Worm (Caenorhabditis elegans) whole organism, L3 larva: ENCODE results near the gene srab-21.

Experiments
- R02D3.7 ChIP-seq: fragments of 150-350 bp; optimal IDR thresholded peaks from 2 replicates; lab custom pipeline; 2014; ENCODE audit warnings: missing biosample characterization, missing genetic modification characterization
- ama-1 ChIP-seq: fragments of 150-350 bp; optimal IDR thresholded peaks from 2 replicates; lab custom pipeline; 2018
- ceh-16 ChIP-seq: sonication (generic microtip); optimal IDR thresholded peaks from 2 replicates; lab custom pipeline; 2017; ENCODE audit warnings: missing biosample characterization, missing genetic modification characterization
- ceh-28 ChIP-seq: fragments of 150-350 bp; optimal IDR thresholded peaks from 2 replicates; lab custom pipeline; 2014; ENCODE audit warnings: missing biosample characterization, missing genetic modification reagents, missing genetic modification characterization
- ceh-82 ChIP-seq: fragments of 150-350 bp; optimal IDR thresholded peaks from 2 replicates; lab custom pipeline; 2014; ENCODE audit warnings: missing biosample characterization, missing genetic modification characterization
- ceh-9 ChIP-seq: sonication (generic microtip); optimal IDR thresholded peaks from 2 replicates; lab custom pipeline; 2018; ENCODE audit warnings: missing biosample characterization, missing genetic modification characterization
- daf-12 ChIP-seq: fragments of 150-350 bp; optimal IDR thresholded peaks from 2 replicates; lab custom pipeline; 2014; ENCODE audit warnings: missing biosample characterization, missing genetic modification reagents, missing genetic modification characterization
- egl-27 ChIP-seq: sonication (generic microtip); optimal IDR thresholded peaks from 4 replicates; lab custom pipeline; 2017; ENCODE audit warnings: missing biosample characterization, missing genetic modification reagents, missing genetic modification characterization
- egl-5 ChIP-seq: fragments of 150-350 bp; optimal IDR thresholded peaks from 2 replicates; lab custom pipeline; 2017; ENCODE audit warnings: missing biosample characterization, missing genetic modification reagents, missing genetic modification characterization, inconsistent platforms
- elt-1 ChIP-seq: fragments of 150-350 bp; optimal IDR thresholded peaks from 2 replicates; lab custom pipeline; 2014; ENCODE audit warnings: missing biosample characterization, missing genetic modification characterization
- elt-3 ChIP-seq, 3 experiments: fragments of 150-350 bp in 1 of 3; sonication (generic microtip) in 2 of 3; optimal IDR thresholded peaks; 2 replicates in 2 of 3; 4 replicates in 1 of 3; lab custom pipeline; 2014 to 2017; ENCODE audit warnings: missing biosample characterization in 3 of 3, missing genetic modification characterization in 3 of 3
- fkh-10 ChIP-seq: sonication (generic microtip); optimal IDR thresholded peaks from 2 replicates; lab custom pipeline; 2017; ENCODE audit warnings: missing biosample characterization, missing genetic modification reagents, missing genetic modification characterization
- fkh-2 ChIP-seq: fragments of 150-350 bp; optimal IDR thresholded peaks from 2 replicates; lab custom pipeline; 2014; ENCODE audit warnings: missing biosample characterization, missing genetic modification reagents, missing genetic modification characterization
- fos-1 ChIP-seq: fragments of 150-350 bp; optimal IDR thresholded peaks from 2 replicates; lab custom pipeline; 2014; ENCODE audit warnings: missing biosample characterization, missing genetic modification characterization
- hmg-11 ChIP-seq: sonication (generic microtip); optimal IDR thresholded peaks from 2 replicates; lab custom pipeline; 2016; ENCODE audit warnings: missing genetic modification characterization, missing compliant biosample characterization
- jun-1 ChIP-seq: fragments of 150-350 bp; optimal IDR thresholded peaks from 2 replicates; lab custom pipeline; 2014; ENCODE audit warnings: missing biosample characterization, missing genetic modification reagents, missing genetic modification characterization
- lsy-12 ChIP-seq: sonication (generic microtip); optimal IDR thresholded peaks from 2 replicates; lab custom pipeline; 2016; ENCODE audit warnings: mild to moderate bottlenecking, missing genetic modification characterization, missing compliant biosample characterization
- mml-1 ChIP-seq: fragments of 150-350 bp; sonication (generic microtip); optimal IDR thresholded peaks from 3 replicates; lab custom pipeline; 2014; ENCODE audit warnings: missing biosample characterization, missing genetic modification characterization
- nfya-1 ChIP-seq: sonication (generic microtip); optimal IDR thresholded peaks from 2 replicates; lab custom pipeline; 2017; ENCODE audit warnings: missing genetic modification characterization, mild to moderate bottlenecking, missing compliant biosample characterization, antibody characterized with exemption, moderate library complexity; ENCODE audit not compliant: insufficient read depth
- nhr-12 ChIP-seq: fragments of 150-350 bp; optimal IDR thresholded peaks from 2 replicates; lab custom pipeline; 2014; ENCODE audit warnings: missing biosample characterization, missing genetic modification characterization
- nhr-23 ChIP-seq: fragments of 150-350 bp; optimal IDR thresholded peaks from 2 replicates; lab custom pipeline; 2014; ENCODE audit warnings: missing biosample characterization, missing genetic modification reagents, missing genetic modification characterization
- nhr-25 ChIP-seq: sonication (generic microtip); optimal IDR thresholded peaks from 2 replicates; lab custom pipeline; 2017; ENCODE audit warnings: missing biosample characterization, missing genetic modification characterization
- nhr-28 ChIP-seq: fragments of 150-350 bp; optimal IDR thresholded peaks from 2 replicates; lab custom pipeline; 2014; ENCODE audit warnings: missing biosample characterization, missing genetic modification characterization
- nhr-43 ChIP-seq: sonication (generic microtip); optimal IDR thresholded peaks from 2 replicates; lab custom pipeline; 2016; ENCODE audit warnings: mild to moderate bottlenecking, missing genetic modification characterization, missing compliant biosample characterization; ENCODE audit not compliant: poor library complexity, severe bottlenecking
- nhr-67 ChIP-seq: fragments of 150-350 bp; optimal IDR thresholded peaks from 2 replicates; lab custom pipeline; 2014; ENCODE audit warnings: missing biosample characterization, missing genetic modification characterization
- nhr-77 ChIP-seq: fragments of 150-350 bp; optimal IDR thresholded peaks from 2 replicates; lab custom pipeline; 2014; ENCODE audit warnings: missing biosample characterization, missing genetic modification characterization
- pha-4 ChIP-seq: fragments of 150-350 bp; optimal IDR thresholded peaks from 2 replicates; lab custom pipeline; 2014; ENCODE audit warnings: missing biosample characterization, missing genetic modification reagents, missing genetic modification characterization
- sea-2 ChIP-seq: fragments of 150-350 bp; sonication (generic microtip); optimal IDR thresholded peaks from 4 replicates; lab custom pipeline; 2014; ENCODE audit warnings: missing biosample characterization, missing genetic modification reagents, missing genetic modification characterization
- skn-1 ChIP-seq: fragments of 150-350 bp; optimal IDR thresholded peaks from 2 replicates; lab custom pipeline; 2014; ENCODE audit warnings: missing biosample characterization, missing genetic modification characterization
- unc-39 ChIP-seq: sonication (generic microtip); optimal IDR thresholded peaks from 4 replicates; lab custom pipeline; 2017; ENCODE audit warnings: missing biosample characterization, missing genetic modification characterization
- zag-1 ChIP-seq: fragments of 150-350 bp; optimal IDR thresholded peaks from 2 replicates; lab custom pipeline; 2014; ENCODE audit warnings: missing biosample characterization, missing genetic modification characterization
- ztf-11 ChIP-seq: fragments of 150-350 bp; optimal IDR thresholded peaks from 2 replicates; lab custom pipeline; 2014; ENCODE audit warnings: missing biosample characterization, missing genetic modification characterization

srab-21 gene

ce11 chrV:3445090-3445832, 21.0 kb upstream of the srab-21 start:
- TF ChIP-seq sea-2 (no peak), pha-4 (tag; lab: Kevin White, UChicago) (peak; percentile 10)

- no peak for TF ChIP-seq unc-39
- no peak for TF ChIP-seq mml-1 (tag; lab: Kevin White, UChicago)
- no peak for TF ChIP-seq zag-1
- no peak for TF ChIP-seq nhr-43 (tag; lab: Kevin White, UChicago)
- no peak for TF ChIP-seq skn-1 (tag; lab: Kevin White, UChicago)
- no peak for TF ChIP-seq egl-27 (tag; lab: Kevin White, UChicago)
- TF ChIP-seq jun-1 = no peak
- no peak for TF ChIP-seq fkh-10 (GFP tag; lab: Kevin White, UChicago)
- no peak for TF ChIP-seq nhr-12 (tag; lab: Kevin White, UChicago)
- no peak for TF ChIP-seq fos-1 (tag; lab: Kevin White, UChicago)
These were observed 20.5 kb upstream of the srab-21 start, which contains the start of gene cfz-2 for ce11 chrV:3444777-3445089. cfz-2 (minus strand) TSS chrV:3444877.

- TF ChIP-seq nhr-23 (tag; lab: Kevin White, UChicago) (no peak), ama-1 (lab: Kevin White, UChicago) (no peak), sea-2 (no peak), lsy-12 (tag; lab: Kevin White, UChicago) (no peak), egl-5 (tag; lab: Kevin White, UChicago) (no peak), daf-12 (tag; lab: Kevin White, UChicago) (no peak), ceh-28 (no peak), ztf-11 (tag; lab: Kevin White, UChicago) (no peak)
These were observed 18.4 kb upstream of the srab-21 start for ce11 chrV:3442609-3443008.

- no peak for TF ChIP-seq fos-1 (tag; lab: Kevin White, UChicago)
- no peak for TF ChIP-seq elt-3 (tag; optimal IDR thresholded peaks at IDR 0.05; lab: Kevin White, UChicago)
- TF ChIP-seq unc-39 = no peak
- no peak for TF ChIP-seq mml-1 (tag; lab: Kevin White, UChicago)
- TF ChIP-seq R02D3.7 (tag; lab: Kevin White, UChicago) = no peak
- no peak for TF ChIP-seq nhr-25 (tag; lab: Kevin White, UChicago)
- TF ChIP-seq nhr-28 = no peak
- no peak for TF ChIP-seq hmg-11 (tag; lab: Kevin White, UChicago)
- TF ChIP-seq, all 47 proteins: peak for 0
These were observed 7.3 kb upstream of the srab-21 start, which contains the start of the genes T20D4.19 and srj-9 for ce11 chrV:3431535-3431990. T20D4.19 (minus strand) TSS chrV:3431635. srj-9 (plus strand) TSS chrV:3431940.

- TF ChIP-seq nfya-1 (tag; lab: Kevin White, UChicago) (no peak), ztf-11 (tag; lab: Kevin White, UChicago) (no peak), unc-39 (no peak), egl-27 (tag; lab: Kevin White, UChicago) (no peak), pha-4 (tag; lab: Kevin White, UChicago) (no peak), nhr-28 (no peak), R02D3.7 (tag; lab: Kevin White, UChicago) (no peak)
These were observed 4.5 kb upstream of the srab-21 start, which contains the start of gene srab-20 for ce11 chrV:3428697-3429096. srab-20 (plus strand) TSS chrV:3428997.

DNA sequence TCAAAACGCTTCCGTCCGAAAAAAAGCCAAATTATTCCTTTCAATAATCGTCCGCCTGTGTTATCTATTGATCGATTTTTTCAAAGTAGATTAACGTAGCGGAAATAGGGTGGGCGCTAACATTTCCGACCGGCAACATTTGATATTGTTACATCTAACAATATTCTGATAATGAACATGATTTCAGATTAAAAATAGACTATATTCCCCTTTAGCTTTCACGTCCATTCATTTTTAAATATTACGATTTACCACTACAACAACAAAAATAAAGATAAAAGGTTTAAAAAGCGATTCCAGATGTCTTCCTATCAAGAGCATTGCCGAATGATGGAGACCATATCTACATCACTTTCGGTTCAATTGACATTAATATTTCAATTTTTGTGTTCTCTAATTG, 1.8 kb upstream of the srab-21 start, which contains the start of gene srab-22:
srab-22 (plus strand) TSS at position 301 of the 400 bp plus-strand sequence.
- no peak for TF ChIP-seq fkh-2 (tag; lab: Kevin White, UChicago)
- no peak for TF ChIP-seq R02D3.7 (tag; lab: Kevin White, UChicago)
- no peak for TF ChIP-seq nhr-43 (tag; lab: Kevin White, UChicago)
- no peak for TF ChIP-seq ceh-9 (tag; lab: Kevin White, UChicago)
- TF ChIP-seq ztf-11 (tag; lab: Kevin White, UChicago) = no peak
- no peak for TF ChIP-seq nhr-67
- no peak for TF ChIP-seq nhr-25 (tag; lab: Kevin White, UChicago)
- no peak for TF ChIP-seq fos-1 (tag; lab: Kevin White, UChicago)
- TF ChIP-seq mml-1 (tag; lab: Kevin White, UChicago) = no peak
- TF ChIP-seq elt-1 (tag; lab: Kevin White, UChicago) = no peak
- no peak for TF ChIP-seq hmg-11 (tag; lab: Kevin White, UChicago)
- no peak for TF ChIP-seq lsy-12 (tag; lab: Kevin White, UChicago)
- no peak for TF ChIP-seq nhr-77
- no peak for TF ChIP-seq ceh-16 (tag; lab: Kevin White, UChicago)
- no peak for TF ChIP-seq skn-1 (tag; lab: Kevin White, UChicago)
- no peak for TF ChIP-seq daf-12 (tag; lab: Kevin White, UChicago)
- no peak for TF ChIP-seq sea-2
- no peak for TF ChIP-seq ceh-82
- TF ChIP-seq egl-27 (tag; lab: Kevin White, UChicago) = no peak
